Fruit fly (Drosophila melanogaster) whole organism, prepupa: ENCODE results near the gene Osi4.

ENCODE experiments used
- CG10631 ChIP-seq: fragments of 200-800 bp; sonication (Bioruptor generic); optimal IDR thresholded peaks from 2 replicates; lab custom pipeline; 2016; ENCODE audit warnings: missing biosample characterization, missing genetic modification characterization
- CG10669 ChIP-seq: fragments of 200-800 bp; sonication (Bioruptor generic); optimal IDR thresholded peaks from 3 replicates; lab custom pipeline; 2018; ENCODE audit warnings: missing biosample characterization, mild to moderate bottlenecking, missing genetic modification characterization, moderate library complexity
- CG11294 ChIP-seq: fragments of 200-800 bp; sonication (Bioruptor generic); IDR thresholded peaks from 2 replicates; pipeline ENCODE4 v1.3.6; 2022; ENCODE audit warnings: missing biosample characterization, missing genetic modification characterization
- CG11762 ChIP-seq: fragments of 200-800 bp; sonication (Bioruptor generic); optimal IDR thresholded peaks from 3 replicates; lab custom pipeline; 2016; ENCODE audit warnings: missing biosample characterization, missing genetic modification characterization; ENCODE audit not compliant: insufficient read depth
- CG11902 ChIP-seq: fragments of 200-800 bp; sonication (Bioruptor generic); optimal IDR thresholded peaks from 3 replicates; lab custom pipeline; 2016; ENCODE audit warnings: missing biosample characterization, missing genetic modification characterization
- CG1621 ChIP-seq: fragments of 200-800 bp; sonication (Bioruptor generic); optimal IDR thresholded peaks from 3 replicates; lab custom pipeline; 2018; ENCODE audit warnings: missing biosample characterization, mild to moderate bottlenecking, missing genetic modification characterization
- CG3032 ChIP-seq: fragments of 200-800 bp; optimal IDR thresholded peaks from 2 replicates; lab custom pipeline; 2019; ENCODE audit warnings: missing biosample characterization, mild to moderate bottlenecking, missing genetic modification characterization, moderate library complexity
- CG31627 ChIP-seq: fragments of 200-800 bp; sonication (Bioruptor generic); optimal IDR thresholded peaks from 3 replicates; lab custom pipeline; 2016; ENCODE audit warnings: missing biosample characterization, missing genetic modification characterization
- CG6163 ChIP-seq: fragments of 200-800 bp; sonication (Bioruptor generic); IDR thresholded peaks from 3 replicates; pipeline ENCODE4 v1.3.6; 2022; ENCODE audit warnings: missing biosample characterization, missing genetic modification characterization
- CG6276 ChIP-seq: fragments of 200-800 bp; sonication (Bioruptor generic); optimal IDR thresholded peaks from 2 replicates; lab custom pipeline; 2017; ENCODE audit warnings: missing biosample characterization, mild to moderate bottlenecking, missing genetic modification characterization
- CG6792 ChIP-seq: fragments of 200-800 bp; sonication (Bioruptor generic); optimal IDR thresholded peaks from 3 replicates; lab custom pipeline; 2016; ENCODE audit warnings: missing biosample characterization, missing genetic modification characterization
- CG6854 ChIP-seq: fragments of 200-800 bp; sonication (Bioruptor generic); optimal IDR thresholded peaks from 2 replicates; lab custom pipeline; 2017; ENCODE audit warnings: missing biosample characterization, mild to moderate bottlenecking, missing genetic modification characterization
- CG7368 ChIP-seq: fragments of 200-800 bp; sonication (Bioruptor generic); optimal IDR thresholded peaks from 3 replicates; lab custom pipeline; 2016; ENCODE audit warnings: missing biosample characterization, missing genetic modification characterization
- CG8119 ChIP-seq: fragments of 200-800 bp; sonication (Bioruptor generic); IDR thresholded peaks from 3 replicates; pipeline ENCODE4 v1.3.6; 2022; ENCODE audit warnings: missing biosample characterization, missing genetic modification characterization
- CG8319 ChIP-seq: fragments of 200-800 bp; sonication (Bioruptor generic); optimal IDR thresholded peaks from 3 replicates; lab custom pipeline; 2016; ENCODE audit warnings: missing biosample characterization, missing genetic modification characterization
- CG8632 ChIP-seq: fragments of 200-800 bp; sonication (Bioruptor generic); optimal IDR thresholded peaks from 3 replicates; lab custom pipeline; 2016; ENCODE audit warnings: missing biosample characterization, missing genetic modification characterization
- CG9139 ChIP-seq: fragments of 200-800 bp; sonication (Bioruptor generic); optimal IDR thresholded peaks from 3 replicates; lab custom pipeline; 2017; ENCODE audit warnings: missing biosample characterization, mild to moderate bottlenecking, missing genetic modification characterization
- Eip78C ChIP-seq: fragments of 200-800 bp; sonication (Bioruptor generic); peaks from one replicate; lab custom pipeline; 2016; ENCODE audit warnings: missing biosample characterization, missing genetic modification characterization
- Ets96B ChIP-seq: fragments of 200-800 bp; optimal IDR thresholded peaks from 2 replicates; lab custom pipeline; 2019; ENCODE audit warnings: missing biosample characterization, mild to moderate bottlenecking, missing genetic modification characterization, moderate library complexity
- Hr38 ChIP-seq: sonication (Bioruptor generic); optimal IDR thresholded peaks from 2 replicates; lab custom pipeline; 2016; ENCODE audit warnings: missing biosample characterization, missing genetic modification characterization
- Hr39 ChIP-seq: fragments of 200-800 bp; sonication (Bioruptor generic); optimal IDR thresholded peaks from 2 replicates; lab custom pipeline; 2016; ENCODE audit warnings: missing biosample characterization, missing genetic modification characterization
- Lpt ChIP-seq: fragments of 200-800 bp; sonication (Bioruptor generic); optimal IDR thresholded peaks from 3 replicates; lab custom pipeline; 2016; ENCODE audit warnings: missing biosample characterization, missing genetic modification characterization
- OdsH ChIP-seq: fragments of 200-800 bp; sonication (Bioruptor generic); optimal IDR thresholded peaks from 3 replicates; lab custom pipeline; 2016; ENCODE audit warnings: missing biosample characterization, missing genetic modification characterization
- Smox ChIP-seq: fragments of 200-800 bp; sonication (Bioruptor generic); optimal IDR thresholded peaks from 3 replicates; lab custom pipeline; 2016; ENCODE audit warnings: missing biosample characterization, missing genetic modification characterization
- Sox102F ChIP-seq: fragments of 200-800 bp; sonication (Bioruptor generic); optimal IDR thresholded peaks from 2 replicates; lab custom pipeline; 2016; ENCODE audit warnings: missing biosample characterization, mild to moderate bottlenecking, missing genetic modification characterization
- Sox14 ChIP-seq: fragments of 200-800 bp; sonication (Bioruptor generic); optimal IDR thresholded peaks from 3 replicates; lab custom pipeline; 2016; ENCODE audit warnings: missing biosample characterization, missing genetic modification characterization
- achi ChIP-seq: fragments of 200-800 bp; sonication (Bioruptor generic); optimal IDR thresholded peaks from 3 replicates; lab custom pipeline; 2016; ENCODE audit warnings: missing biosample characterization, missing genetic modification characterization
- acj6 ChIP-seq: fragments of 200-800 bp; sonication (Bioruptor generic); optimal IDR thresholded peaks from 3 replicates; lab custom pipeline; 2016; ENCODE audit warnings: missing biosample characterization, missing genetic modification characterization
- cyc ChIP-seq: fragments of 200-800 bp; sonication (Bioruptor generic); optimal IDR thresholded peaks from 3 replicates; lab custom pipeline; 2016; ENCODE audit warnings: missing biosample characterization, missing genetic modification characterization
- dac ChIP-seq: fragments of 200-800 bp; sonication (Bioruptor generic); optimal IDR thresholded peaks from 2 replicates; lab custom pipeline; 2017; ENCODE audit warnings: missing biosample characterization, mild to moderate bottlenecking, missing genetic modification characterization
- dsx ChIP-seq: fragments of 200-800 bp; optimal IDR thresholded peaks from 3 replicates; lab custom pipeline; 2019; ENCODE audit warnings: missing biosample characterization, mild to moderate bottlenecking, missing genetic modification characterization, moderate library complexity; ENCODE audit not compliant: poor library complexity, severe bottlenecking
- esn ChIP-seq: fragments of 200-800 bp; sonication (Bioruptor generic); optimal IDR thresholded peaks from 2 replicates; lab custom pipeline; 2016; ENCODE audit warnings: missing biosample characterization, mild to moderate bottlenecking, missing genetic modification characterization, moderate library complexity
- fd59A ChIP-seq: fragments of 200-800 bp; sonication (Bioruptor generic); optimal IDR thresholded peaks from 2 replicates; lab custom pipeline; 2017; ENCODE audit warnings: missing biosample characterization, mild to moderate bottlenecking, missing genetic modification characterization, missing genetic modification reagents
- fd85E ChIP-seq: fragments of 200-800 bp; sonication (Bioruptor generic); optimal IDR thresholded peaks from 3 replicates; lab custom pipeline; 2016; ENCODE audit warnings: missing biosample characterization, missing genetic modification characterization
- net ChIP-seq: fragments of 200-800 bp; sonication (Bioruptor generic); optimal IDR thresholded peaks from 3 replicates; lab custom pipeline; 2016; ENCODE audit warnings: missing biosample characterization, missing genetic modification characterization
- ss ChIP-seq, 2 experiments: fragments of 200-800 bp; sonication (Bioruptor generic); optimal IDR thresholded peaks; 2 replicates in 1 of 2; 3 replicates in 1 of 2; lab custom pipeline; 2017 to 2018; ENCODE audit warnings: mild to moderate bottlenecking in 2 of 2, missing biosample characterization in 2 of 2, missing genetic modification characterization in 2 of 2, moderate library complexity in 1 of 2
- svp ChIP-seq: fragments of 200-800 bp; sonication (Bioruptor generic); peaks from one replicate; lab custom pipeline; 2016; ENCODE audit warnings: missing biosample characterization, missing genetic modification characterization
- topi ChIP-seq: fragments of 200-800 bp; sonication (Bioruptor generic); optimal IDR thresholded peaks from 3 replicates; lab custom pipeline; 2016; ENCODE audit warnings: missing biosample characterization, missing genetic modification characterization
- vri ChIP-seq: fragments of 200-800 bp; sonication (Bioruptor generic); optimal IDR thresholded peaks from 3 replicates; lab custom pipeline; 2016; ENCODE audit warnings: missing biosample characterization, mild to moderate bottlenecking, missing genetic modification characterization

Gene Osi4

dm6 chr3R:6233104-6233503 is 11.5 kb upstream of the Osi4 start (continued):
- TF ChIP-seq CG6276 (no peak), CG6792 (GFP tag; lab: Kevin White, UChicago) (peak; percentile 34), vri (GFP tag; lab: Kevin White, UChicago) (no peak), CG31627 (GFP tag; lab: Kevin White, UChicago) (peak; percentile 12), CG9139 (GFP tag; lab: Kevin White, UChicago) (no peak), svp (GFP tag; lab: Kevin White, UChicago) (peak; percentile 65), cyc (GFP tag; lab: Kevin White, UChicago) (no peak), Sox14 (GFP tag; lab: Kevin White, UChicago) (peak; percentile 25), CG11902 (GFP tag; lab: Kevin White, UChicago) (no peak), Hr38 (no peak), fd59A (no peak), net (GFP tag; lab: Kevin White, UChicago) (no peak), Ets96B (tag; lab: Kevin White, UChicago) (no peak), OdsH (GFP tag; lab: Kevin White, UChicago) (peak; percentile 20), CG8319 (GFP tag; lab: Kevin White, UChicago) (no peak), ss (GFP tag; optimal IDR thresholded peaks at IDR 0.05; lab: Kevin White, UChicago) (no peak), dsx (GFP tag; lab: Kevin White, UChicago) (no peak), fd85E (GFP tag; lab: Kevin White, UChicago) (no peak), CG11294 (no peak), CG10631 (GFP tag; lab: Kevin White, UChicago) (no peak), CG11762 (GFP tag; lab: Kevin White, UChicago) (peak; percentile 7), Hr39 (GFP tag; lab: Kevin White, UChicago) (peak; percentile 21), CG6163 (GFP tag; lab: Robert Waterston, UW) (no peak), Lpt (GFP tag; lab: Kevin White, UChicago) (no peak), dac (GFP tag; lab: Kevin White, UChicago) (peak; percentile 29), achi (GFP tag; lab: Kevin White, UChicago) (peak; percentile 21), CG3032 (no peak), Smox (no peak), CG8119 (GFP tag; lab: Robert Waterston, UW) (peak; percentile 57; the same call in 1 of the 3 replicates)
- TF ChIP-seq, all 60 proteins: peak for 24

dm6 chr3R:6231391-6231790 is 9.8 kb upstream of the Osi4 start:
- TF ChIP-seq CG10669 (GFP tag; lab: Kevin White, UChicago), result no peak
- TF ChIP-seq achi (GFP tag; lab: Kevin White, UChicago), result no peak
- no peak for TF ChIP-seq esn (GFP tag; lab: Kevin White, UChicago)
- no peak for TF ChIP-seq CG6854 (GFP tag; lab: Kevin White, UChicago)
- TF ChIP-seq CG7368, result no peak
- TF ChIP-seq topi, result no peak
- no peak for TF ChIP-seq CG31627 (GFP tag; lab: Kevin White, UChicago)
- no peak for TF ChIP-seq fd59A
- TF ChIP-seq acj6 (GFP tag; lab: Kevin White, UChicago), result no peak
- TF ChIP-seq cyc (GFP tag; lab: Kevin White, UChicago), result no peak
- no peak for TF ChIP-seq net (GFP tag; lab: Kevin White, UChicago)
- TF ChIP-seq CG6163 (GFP tag; lab: Robert Waterston, UW), result no peak
- TF ChIP-seq dac (GFP tag; lab: Kevin White, UChicago), result no peak
- no peak for TF ChIP-seq CG9139 (GFP tag; lab: Kevin White, UChicago)
- no peak for TF ChIP-seq Sox102F (GFP tag; lab: Kevin White, UChicago)
- no peak for TF ChIP-seq CG1621 (tag; lab: Kevin White, UChicago)
- TF ChIP-seq CG11294, result no peak
- TF ChIP-seq Hr39 (GFP tag; lab: Kevin White, UChicago), result no peak
- no peak for TF ChIP-seq Lpt (GFP tag; lab: Kevin White, UChicago)
- no peak for TF ChIP-seq CG8632 (GFP tag; lab: Kevin White, UChicago)

dm6 chr3R:6230298-6230697 is 8.7 kb upstream of the Osi4 start:
- TF ChIP-seq CG1621 (tag; lab: Kevin White, UChicago), result no peak
- TF ChIP-seq Eip78C (GFP tag; lab: Kevin White, UChicago), result peak; percentile 6
- TF ChIP-seq, all 60 proteins: peak for 1
